Fruit fly (Drosophila melanogaster): Measurements from ENCODE around the gene CG7044.

Gene CG7044

DNA sequence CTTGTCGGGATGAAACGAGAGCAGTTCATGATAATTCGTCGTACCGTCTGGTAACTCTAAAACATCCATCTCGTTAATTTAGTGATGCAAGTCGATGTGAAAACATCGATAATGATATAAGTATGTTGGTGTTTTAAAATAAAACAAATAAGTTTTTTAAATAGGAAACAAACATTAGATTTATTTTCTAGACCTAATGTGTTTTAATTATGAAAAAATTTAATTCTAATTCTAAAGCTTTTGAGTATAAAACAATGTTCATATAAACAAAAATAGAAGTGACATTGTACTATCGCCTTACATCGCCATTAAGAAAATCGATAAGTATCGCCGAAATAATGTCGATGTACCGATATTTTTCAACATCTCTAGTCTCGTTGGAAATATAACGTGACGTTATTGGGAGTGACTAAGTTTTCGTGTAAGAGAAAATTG, 9.5 kb upstream of the CG7044 start, which contains the start of gene Rab11 (continued):
- TF ChIP-seq CG16815 (GFP tag; optimal IDR thresholded peaks at IDR 0.05) (peak; percentile 3), Dip3 (GFP tag; optimal IDR thresholded peaks at IDR 0.05) (peak; percentile 3), HHEX (GFP tag; optimal IDR thresholded peaks at IDR 0.05) (no peak), ac (GFP tag; optimal IDR thresholded peaks at IDR 0.05) (no peak), dm (GFP tag; optimal IDR thresholded peaks at IDR 0.05) (no peak), hbn (GFP tag; IDR thresholded peaks at IDR 0.05; ENCODE audit: partially characterized antibody) (peak; percentile 86), Side (GFP tag; optimal IDR thresholded peaks at IDR 0.05) (no peak), CG13287 (GFP tag; IDR thresholded peaks at IDR 0.05; ENCODE audit: partially characterized antibody) (peak; percentile 89), Nf-YA (GFP tag; IDR thresholded peaks at IDR 0.05) (0 out of 2 replicates have a peak, but pooled peaks have one; percentile 6), knrl (GFP tag; IDR thresholded peaks at IDR 0.05; ENCODE audit: partially characterized antibody) (peak; percentile 96), cas (GFP tag; IDR thresholded peaks at IDR 0.05) (no peak), gsb (GFP tag; IDR thresholded peaks at IDR 0.05) (no peak), CG10543 (GFP tag; optimal IDR thresholded peaks at IDR 0.05) (peak; percentile 50), CG7745 (tag; optimal IDR thresholded peaks at IDR 0.05) (no peak), NK7.1 (GFP tag; optimal IDR thresholded peaks at IDR 0.05) (no peak), CG14050 (GFP tag; IDR thresholded peaks at IDR 0.05) (no peak), CG34422 (GFP tag; IDR thresholded peaks at IDR 0.05) (no peak), nau (GFP tag; optimal IDR thresholded peaks at IDR 0.05) (no peak), repo (GFP tag; optimal IDR thresholded peaks at IDR 0.05) (no peak), usp (GFP tag; optimal IDR thresholded peaks at IDR 0.05) (no peak), gce (GFP tag; IDR thresholded peaks at IDR 0.05) (no peak), btn (GFP tag; optimal IDR thresholded peaks at IDR 0.05) (no peak), CG12104 (GFP tag; optimal IDR thresholded peaks at IDR 0.05) (peak; percentile 54), kah (GFP tag; optimal IDR thresholded peaks at IDR 0.05) (no peak), Neu2 (GFP tag; optimal IDR thresholded peaks at IDR 0.05; ENCODE audit: borderline replicate concordance) (no peak), CG17568 (GFP tag; optimal IDR thresholded peaks at IDR 0.05) (no peak), cad (GFP tag; optimal IDR thresholded peaks at IDR 0.05) (no peak), CG4328 (GFP tag; optimal IDR thresholded peaks at IDR 0.05) (peak; percentile 55), ken (GFP tag; IDR thresholded peaks at IDR 0.05) (no peak), CG14441 (GFP tag; IDR thresholded peaks at IDR 0.05) (peak; percentile 32; the same call in 1 of the 2 replicates), eyg (GFP tag; optimal IDR thresholded peaks at IDR 0.05) (no peak), CG5180 (GFP tag; optimal IDR thresholded peaks at IDR 0.05) (no peak), CG17359 (tag; optimal IDR thresholded peaks at IDR 0.05) (peak; percentile 33), dati (GFP tag; IDR thresholded peaks at IDR 0.05) (no peak), Lim3 (GFP tag; IDR thresholded peaks at IDR 0.05) (no peak), aop (GFP tag; IDR thresholded peaks at IDR 0.05) (no peak), ab (GFP tag; optimal IDR thresholded peaks at IDR 0.05) (no peak), YL-1 (GFP tag; optimal IDR thresholded peaks at IDR 0.05) (peak; percentile 76), CG11695 (GFP tag; IDR thresholded peaks at IDR 0.05) (0 out of 3 replicates have a peak, but pooled peaks have one; percentile 25), CTCF (GFP tag; optimal IDR thresholded peaks at IDR 0.05) (no peak), CG11247 (GFP tag; IDR thresholded peaks at IDR 0.05) (0 out of 2 replicates have a peak, but pooled peaks have one; percentile 26), sima (GFP tag; optimal IDR thresholded peaks at IDR 0.05) (no peak), chif (GFP tag; optimal IDR thresholded peaks at IDR 0.05) (peak in 1 of 2 experiments; percentile 41), Camta (GFP tag; optimal IDR thresholded peaks at IDR 0.05) (peak; percentile 23), CG32532 (GFP tag; IDR thresholded peaks at IDR 0.05) (peak; percentile 72), CG1832 (GFP tag; optimal IDR thresholded peaks at IDR 0.05) (no peak), CG16863 (GFP tag; optimal IDR thresholded peaks at IDR 0.05) (no peak), eve (GFP tag; optimal IDR thresholded peaks at IDR 0.05) (no peak), zfh1 (GFP tag; IDR thresholded peaks at IDR 0.05) (0 out of 3 replicates have a peak, but pooled peaks have one; percentile 35), CG10267 (tag; optimal IDR thresholded peaks at IDR 0.05) (peak; percentile 71), ERR (GFP tag; optimal IDR thresholded peaks at IDR 0.05) (peak; percentile 10), CG7372 (GFP tag; IDR thresholded peaks at IDR 0.05) (no peak), tin (GFP tag; optimal IDR thresholded peaks at IDR 0.05) (peak; percentile 50)
